Worm (Caenorhabditis elegans): ENCODE data around the gene Y116A8C.23.

The Y116A8C.23 gene

DNA sequence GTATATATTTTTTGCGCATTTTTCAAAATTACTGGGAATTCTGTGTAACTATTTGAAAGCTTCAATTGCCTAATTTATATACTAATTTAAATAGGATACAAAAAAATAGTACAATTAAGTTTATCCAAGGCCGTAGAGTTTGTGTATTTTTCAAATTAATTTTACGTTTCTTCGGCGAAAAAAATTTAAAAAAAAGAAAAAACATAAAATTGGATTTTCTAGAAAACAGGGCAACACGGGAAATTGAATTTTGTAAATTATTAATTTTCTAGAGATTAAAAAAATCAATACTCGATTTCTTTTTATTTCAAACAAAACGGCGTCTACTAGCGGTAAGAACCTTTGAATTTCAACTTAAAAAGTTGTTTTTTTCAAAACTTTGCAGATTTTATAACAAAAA is at the start of gene Y116A8C.23:
Gene Y116A8C.23, plus strand, starts transcription at position 301 of the 400 bp plus-strand sequence.
- TF ChIP-seq mep-1 (tag; optimal IDR thresholded peaks at IDR 0.05): no peak
- TF ChIP-seq ceh-88 (GFP tag; IDR thresholded peaks at IDR 0.05): no peak
- no peak for TF ChIP-seq zip-4 (GFP tag; optimal IDR thresholded peaks at IDR 0.05)
- no peak for TF ChIP-seq zag-1 (tag; optimal IDR thresholded peaks at IDR 0.05)
- no peak for TF ChIP-seq lin-14 (GFP tag; optimal IDR thresholded peaks at IDR 0.05)
- no peak for TF ChIP-seq F16B12.6 (tag; optimal IDR thresholded peaks at IDR 0.05)
- no peak for TF ChIP-seq nhr-28 (tag; optimal IDR thresholded peaks at IDR 0.05)
- TF ChIP-seq pax-3 (tag; optimal IDR thresholded peaks at IDR 0.05): no peak
- TF ChIP-seq swsn-7 (tag; optimal IDR thresholded peaks at IDR 0.05): no peak
- no peak for TF ChIP-seq tbx-2 (tag; optimal IDR thresholded peaks at IDR 0.05)
- no peak for TF ChIP-seq unc-130 (tag; optimal IDR thresholded peaks at IDR 0.05)
- no peak for TF ChIP-seq pag-3 (tag; optimal IDR thresholded peaks at IDR 0.05; ENCODE audit: borderline replicate concordance, insufficient read depth)
- no peak for TF ChIP-seq nhr-47 (tag; optimal IDR thresholded peaks at IDR 0.05)
- no peak for TF ChIP-seq hpl-2 (GFP tag; optimal IDR thresholded peaks at IDR 0.05)
- TF ChIP-seq sup-37 (GFP tag; optimal IDR thresholded peaks at IDR 0.05): no peak
- no peak for TF ChIP-seq unc-30 (tag; optimal IDR thresholded peaks at IDR 0.05)
- no peak for TF ChIP-seq efl-1 (optimal IDR thresholded peaks at IDR 0.05)
- TF ChIP-seq efl-1 (GFP tag; optimal IDR thresholded peaks at IDR 0.05 in 1 of 2): no peak
- no peak for TF ChIP-seq vab-15 (tag; optimal IDR thresholded peaks at IDR 0.05)

DNA sequence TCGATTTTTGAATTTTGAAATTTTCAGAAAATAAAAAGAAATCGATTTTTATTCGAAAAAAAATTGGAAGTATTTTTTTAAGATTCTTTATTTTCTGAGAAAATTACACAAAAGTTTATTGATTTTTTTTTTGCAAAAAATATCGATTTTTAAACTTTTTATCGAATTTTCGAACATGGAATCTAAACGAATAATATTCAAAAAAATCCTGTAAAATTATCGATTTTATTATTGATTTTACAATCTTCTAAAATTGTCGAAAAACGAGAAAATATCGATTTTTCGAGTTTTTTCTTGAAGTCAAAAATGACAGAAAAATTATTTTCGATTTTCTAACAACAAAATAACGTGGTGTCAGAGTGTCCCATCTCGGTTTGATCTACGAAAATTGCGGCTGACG is 47.6 kb upstream of the Y116A8C.23 start:
- no peak for TF ChIP-seq aha-1 (tag; optimal IDR thresholded peaks at IDR 0.05)
- TF ChIP-seq vab-15 (tag; optimal IDR thresholded peaks at IDR 0.05): no peak
- TF ChIP-seq ces-1 (GFP tag; optimal IDR thresholded peaks at IDR 0.05): no peak
- no peak for TF ChIP-seq hlh-4 (tag; optimal IDR thresholded peaks at IDR 0.05)
- TF ChIP-seq ceh-8 (GFP tag; optimal IDR thresholded peaks at IDR 0.05): no peak

DNA sequence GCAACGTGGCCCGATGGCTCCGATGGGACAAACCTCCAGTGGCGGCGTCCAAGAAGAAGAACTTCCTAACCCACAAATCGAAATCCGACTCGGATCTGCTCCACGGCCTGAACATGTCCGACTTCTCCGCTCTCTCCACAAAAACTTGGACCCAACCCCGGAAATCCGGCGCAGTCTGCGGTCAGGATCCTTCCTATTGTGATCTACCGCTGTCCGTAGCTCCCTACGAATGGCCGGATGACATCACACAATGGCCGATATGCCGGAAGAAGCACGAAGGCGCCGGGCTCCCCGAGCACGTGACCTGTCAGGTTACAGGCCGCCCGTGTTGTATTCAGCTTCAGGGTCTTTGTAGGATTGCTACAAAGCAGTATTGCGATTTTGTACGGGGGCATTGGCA is 43.1 kb upstream of the Y116A8C.23 start:
- TF ChIP-seq lin-13 (GFP tag; optimal IDR thresholded peaks at IDR 0.05) (no peak), aly-2 (tag; optimal IDR thresholded peaks at IDR 0.05) (no peak), nhr-20 (tag; optimal IDR thresholded peaks at IDR 0.05) (no peak), zag-1 (tag; optimal IDR thresholded peaks at IDR 0.05) (no peak), vab-15 (tag; optimal IDR thresholded peaks at IDR 0.05) (no peak)

DNA sequence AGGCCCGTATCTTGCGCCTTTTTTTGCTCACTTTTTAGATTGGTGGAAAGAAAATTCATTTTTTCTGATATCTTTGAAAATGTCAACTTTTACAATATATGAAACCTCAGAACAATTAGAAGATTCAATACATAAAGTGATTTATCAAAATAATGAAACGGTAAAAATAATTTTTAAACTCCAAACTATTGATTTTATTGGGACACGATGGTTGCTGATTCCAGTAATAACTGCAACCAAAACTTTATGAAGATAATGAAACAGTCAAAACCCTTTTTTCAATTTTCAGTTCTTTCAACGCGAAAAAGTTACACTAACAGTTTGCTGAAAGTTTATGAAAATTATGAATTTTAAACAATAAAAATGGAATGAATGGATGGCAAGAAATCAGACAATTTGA is 32.3 kb upstream of the Y116A8C.23 start:
- TF ChIP-seq nhr-90 (tag; optimal IDR thresholded peaks at IDR 0.05; ENCODE audit: poor library complexity) (no peak), snpc-4 (tag; optimal IDR thresholded peaks at IDR 0.05) (no peak), pag-3 (tag; optimal IDR thresholded peaks at IDR 0.05; ENCODE audit: borderline replicate concordance, insufficient read depth) (no peak), unc-98 (GFP tag; IDR thresholded peaks at IDR 0.05) (no peak), nhr-28 (tag; optimal IDR thresholded peaks at IDR 0.05) (no peak), unc-30 (tag; optimal IDR thresholded peaks at IDR 0.05) (no peak), egl-13 (tag; optimal IDR thresholded peaks at IDR 0.05) (no peak), rnt-1 (tag; optimal IDR thresholded peaks at IDR 0.05) (no peak), grh-1 (GFP tag; IDR thresholded peaks at IDR 0.05) (no peak), pqm-1 (tag; optimal IDR thresholded peaks at IDR 0.05) (no peak)

DNA sequence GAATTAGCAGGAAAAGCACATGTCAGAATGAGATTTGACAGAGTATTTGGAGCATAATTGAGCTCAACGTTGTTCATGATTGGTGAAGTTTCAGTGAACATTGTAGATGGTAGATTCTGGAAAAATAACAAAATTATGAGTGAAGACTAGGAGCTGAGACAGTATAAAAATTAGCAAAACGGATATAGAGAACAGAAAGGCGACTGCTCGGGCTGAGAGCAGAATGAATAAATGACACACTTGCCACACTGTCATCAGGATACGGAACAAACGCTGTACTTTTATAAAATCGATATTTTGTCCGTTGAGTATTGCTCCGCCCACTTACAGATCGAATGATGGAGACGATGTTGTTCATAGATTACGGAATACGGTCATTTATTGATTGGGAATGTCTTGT is 28.3 kb upstream of the Y116A8C.23 start, which contains the start of gene dct-13:
Gene dct-13, minus strand, starts transcription at position 101 of the 400 bp plus-strand sequence.
- TF ChIP-seq ama-1 (optimal IDR thresholded peaks at IDR 0.05) (no peak), lin-39 (tag; optimal IDR thresholded peaks at IDR 0.05) (no peak), alr-1 (tag; optimal IDR thresholded peaks at IDR 0.05; ENCODE audit: borderline replicate concordance) (no peak), lsy-2 (tag; optimal IDR thresholded peaks at IDR 0.05) (no peak), mab-9 (GFP tag; IDR thresholded peaks at IDR 0.05) (no peak), fos-1 (tag; optimal IDR thresholded peaks at IDR 0.05) (no peak), tlp-1 (tag; optimal IDR thresholded peaks at IDR 0.05) (no peak), snu-23 (GFP tag; optimal IDR thresholded peaks at IDR 0.05) (no peak), C16A3.4 (tag; optimal IDR thresholded peaks at IDR 0.05) (no peak), sptf-1 (tag; optimal IDR thresholded peaks at IDR 0.05) (no peak)

All from whole organism, L1 larva.